Worm (Caenorhabditis elegans) whole organism, young adult: Measurements from ENCODE around the gene F58A6.1.

Experiments
- B0261.1 ChIP-seq: sonication (generic microtip); optimal IDR thresholded peaks from 2 replicates; lab custom pipeline; 2016; ENCODE audit warnings: mild to moderate bottlenecking, missing genetic modification characterization, moderate library complexity, missing compliant biosample characterization
- D2030.7 ChIP-seq: fragments of 200-800 bp; sonication (Bioruptor generic); IDR thresholded peaks from 2 replicates; pipeline ENCODE4 v1.3.6; 2022; ENCODE audit warnings: missing genetic modification reagents, missing genetic modification characterization, missing compliant biosample characterization
- F22D6.2 ChIP-seq: sonication (generic microtip); optimal IDR thresholded peaks from 2 replicates; lab custom pipeline; 2016; ENCODE audit warnings: mild to moderate bottlenecking, missing genetic modification characterization, missing compliant biosample characterization
- F39B2.1 ChIP-seq: fragments of 200-800 bp; sonication (Bioruptor generic); IDR thresholded peaks from 2 replicates; pipeline ENCODE4 v1.3.6; 2022; ENCODE audit warnings: missing genetic modification reagents, missing genetic modification characterization, missing compliant biosample characterization
- F52B5.7 ChIP-seq: sonication (generic microtip); optimal IDR thresholded peaks from 2 replicates; lab custom pipeline; 2016; ENCODE audit warnings: mild to moderate bottlenecking, missing genetic modification characterization, missing compliant biosample characterization
- F57C9.4 ChIP-seq: sonication (generic microtip); optimal IDR thresholded peaks from 2 replicates; lab custom pipeline; 2017; ENCODE audit warnings: mild to moderate bottlenecking, missing genetic modification characterization, missing compliant biosample characterization
- K11D2.4 ChIP-seq: fragments of 200-800 bp; sonication (Bioruptor generic); IDR thresholded peaks from 2 replicates; pipeline ENCODE4 v1.3.6; 2022; ENCODE audit warnings: missing genetic modification reagents, missing genetic modification characterization, missing compliant biosample characterization
- Y53G8AR.9 ChIP-seq: fragments of 200-800 bp; sonication (Bioruptor generic); conservative IDR thresholded peaks from 2 replicates; pipeline ENCODE4 v1.3.6; 2022; ENCODE audit warnings: missing genetic modification reagents, missing genetic modification characterization, missing compliant biosample characterization
- Y67H2A.10 ChIP-seq: fragments of 200-800 bp; sonication (Bioruptor generic); conservative IDR thresholded peaks from 2 replicates; pipeline ENCODE4 v1.3.6; 2022; ENCODE audit warnings: missing genetic modification reagents, missing genetic modification characterization, missing compliant biosample characterization
- ZK185.1 ChIP-seq: sonication (generic microtip); optimal IDR thresholded peaks from 2 replicates; lab custom pipeline; 2016; ENCODE audit warnings: mild to moderate bottlenecking, missing genetic modification characterization, missing compliant biosample characterization; ENCODE audit not compliant: poor library complexity, severe bottlenecking
- akir-1 ChIP-seq: fragments of 200-800 bp; sonication (Bioruptor generic); optimal IDR thresholded peaks from 2 replicates; lab custom pipeline; 2018; ENCODE audit warnings: mild to moderate bottlenecking, missing genetic modification characterization, moderate library complexity, missing compliant biosample characterization
- aptf-3 ChIP-seq: fragments of 200-800 bp; sonication (Bioruptor generic); IDR thresholded peaks from 2 replicates; pipeline ENCODE4 v1.3.6; 2022; ENCODE audit warnings: missing genetic modification characterization, missing compliant biosample characterization
- athp-1 ChIP-seq: sonication (generic microtip); optimal IDR thresholded peaks from 2 replicates; lab custom pipeline; 2017; ENCODE audit warnings: mild to moderate bottlenecking, missing genetic modification characterization, missing compliant biosample characterization
- attf-5 ChIP-seq: fragments of 200-800 bp; sonication (Bioruptor generic); optimal IDR thresholded peaks from 2 replicates; lab custom pipeline; 2018; ENCODE audit warnings: mild to moderate bottlenecking, missing genetic modification characterization, missing compliant biosample characterization
- attf-6 ChIP-seq: fragments of 200-800 bp; sonication (Bioruptor generic); IDR thresholded peaks from 2 replicates; pipeline ENCODE4 v1.3.6; 2022; ENCODE audit warnings: missing genetic modification reagents, missing genetic modification characterization, missing compliant biosample characterization
- cebp-1 ChIP-seq, 2 experiments: fragments of 200-800 bp in 1 of 2; sonication (Bioruptor generic) in 1 of 2; sonication (generic microtip) in 1 of 2; IDR thresholded peaks in 1 of 2; optimal IDR thresholded peaks in 1 of 2; 2 replicates each; pipeline versions ENCODE4 v1.3.6 to Lab custom; 2017 to 2022; ENCODE audit warnings: missing compliant biosample characterization in 2 of 2, missing genetic modification characterization in 2 of 2, mild to moderate bottlenecking in 1 of 2, missing genetic modification reagents in 1 of 2, moderate library complexity in 1 of 2
- cebp-2 ChIP-seq: fragments of 200-800 bp; sonication (Bioruptor generic); IDR thresholded peaks from 2 replicates; pipeline ENCODE4 v1.3.6; 2022; ENCODE audit warnings: missing genetic modification characterization, missing compliant biosample characterization
- ceh-27 ChIP-seq: fragments of 200-800 bp; sonication (Bioruptor generic); optimal IDR thresholded peaks from 2 replicates; lab custom pipeline; 2018; ENCODE audit warnings: mild to moderate bottlenecking, missing genetic modification characterization, moderate library complexity, missing compliant biosample characterization
- ceh-79 ChIP-seq: sonication (generic microtip); optimal IDR thresholded peaks from 2 replicates; lab custom pipeline; 2017; ENCODE audit warnings: mild to moderate bottlenecking, missing genetic modification characterization, missing compliant biosample characterization
- dox-1 ChIP-seq: fragments of 200-800 bp; sonication (Bioruptor generic); IDR thresholded peaks from 2 replicates; pipeline ENCODE4 v1.3.6; 2022; ENCODE audit warnings: missing genetic modification reagents, missing genetic modification characterization, missing compliant biosample characterization
- dpff-1 ChIP-seq: sonication (generic microtip); optimal IDR thresholded peaks from 2 replicates; lab custom pipeline; 2017; ENCODE audit warnings: mild to moderate bottlenecking, missing genetic modification characterization, missing compliant biosample characterization
- egl-18 ChIP-seq: fragments of 200-800 bp; sonication (Bioruptor generic); IDR thresholded peaks from 2 replicates; pipeline ENCODE4 v1.3.6; 2022; ENCODE audit warnings: missing genetic modification reagents, missing genetic modification characterization, missing compliant biosample characterization
- him-1 ChIP-seq: sonication (generic microtip); optimal IDR thresholded peaks from 2 replicates; lab custom pipeline; 2016; ENCODE audit warnings: missing genotype, missing genetic modification reagents, missing genetic modification characterization, missing compliant biosample characterization
- hmg-20 ChIP-seq: fragments of 200-800 bp; sonication (Bioruptor generic); IDR thresholded peaks from 2 replicates; pipeline ENCODE4 v1.3.6; 2022; ENCODE audit warnings: missing genetic modification reagents, missing genetic modification characterization, missing compliant biosample characterization
- hrde-1 ChIP-seq: sonication (generic microtip); optimal IDR thresholded peaks from 2 replicates; lab custom pipeline; 2016; ENCODE audit warnings: missing genetic modification characterization, mild to moderate bottlenecking, missing compliant biosample characterization, moderate library complexity, missing genotype, missing genetic modification reagents, borderline replicate concordance
- hsf-1 ChIP-seq: fragments of 200-800 bp; sonication (Bioruptor generic); IDR thresholded peaks from 2 replicates; pipeline ENCODE4 v1.3.6; 2022; ENCODE audit warnings: missing genetic modification reagents, missing genetic modification characterization, missing compliant biosample characterization
- let-526 ChIP-seq: fragments of 200-800 bp; sonication (Bioruptor generic); IDR thresholded peaks from 2 replicates; pipeline ENCODE4 v1.3.6; 2022; ENCODE audit warnings: missing genetic modification reagents, missing genetic modification characterization, missing compliant biosample characterization
- lin-35 ChIP-seq, 3 experiments: fragments of 150-350 bp in 2 of 3; sonication (generic microtip) in 1 of 3; optimal IDR thresholded peaks; 2 replicates each; lab custom pipeline; 2014 to 2018; ENCODE audit warnings: missing biosample characterization in 3 of 3, missing genetic modification characterization in 3 of 3, missing genetic modification reagents in 3 of 3
- lsy-27 ChIP-seq: sonication (generic microtip); optimal IDR thresholded peaks from 2 replicates; lab custom pipeline; 2017; ENCODE audit warnings: missing genetic modification characterization, mild to moderate bottlenecking, missing compliant biosample characterization, antibody characterized with exemption, missing genotype, borderline replicate concordance; ENCODE audit not compliant: insufficient read depth
- madf-10 ChIP-seq: sonication (generic microtip); optimal IDR thresholded peaks from 2 replicates; lab custom pipeline; 2016; ENCODE audit warnings: mild to moderate bottlenecking, missing genetic modification characterization, missing compliant biosample characterization
- madf-3 ChIP-seq: fragments of 200-800 bp; sonication (Bioruptor generic); IDR thresholded peaks from 2 replicates; pipeline ENCODE4 v1.3.6; 2022; ENCODE audit warnings: missing genetic modification reagents, missing genetic modification characterization, missing compliant biosample characterization
- mel-28 ChIP-seq: sonication (generic microtip); optimal IDR thresholded peaks from 2 replicates; lab custom pipeline; 2016; ENCODE audit warnings: borderline replicate concordance, mild to moderate bottlenecking, missing genetic modification characterization, missing compliant biosample characterization
- nfya-2 ChIP-seq: fragments of 200-800 bp; sonication (Bioruptor generic); IDR thresholded peaks from 2 replicates; pipeline ENCODE4 v1.3.6; 2022; ENCODE audit warnings: missing genetic modification reagents, missing genetic modification characterization, missing compliant biosample characterization
- pbrm-1 ChIP-seq: fragments of 200-800 bp; sonication (Bioruptor generic); IDR thresholded peaks from 2 replicates; pipeline ENCODE4 v1.3.6; 2022; ENCODE audit warnings: missing genetic modification reagents, missing genetic modification characterization, missing compliant biosample characterization
- rcor-1 ChIP-seq: fragments of 200-800 bp; sonication (Bioruptor generic); IDR thresholded peaks from 2 replicates; pipeline ENCODE4 v1.3.6; 2022; ENCODE audit warnings: missing genetic modification reagents, missing genetic modification characterization, missing compliant biosample characterization
- repo-1 ChIP-seq: sonication (generic microtip); optimal IDR thresholded peaks from 2 replicates; lab custom pipeline; 2017; ENCODE audit warnings: mild to moderate bottlenecking, missing genetic modification characterization, missing compliant biosample characterization
- rpc-1 ChIP-seq, 2 experiments: fragments of 150-350 bp in 1 of 2; sonication (generic microtip) in 1 of 2; optimal IDR thresholded peaks; 2 replicates each; lab custom pipeline; 2014 to 2018; ENCODE audit warnings: missing biosample characterization in 1 of 2, missing genetic modification characterization in 1 of 2, missing genetic modification reagents in 1 of 2, missing genotype in 1 of 2
- snpc-1.3 ChIP-seq: sonication (generic microtip); optimal IDR thresholded peaks from 2 replicates; lab custom pipeline; 2017; ENCODE audit warnings: missing genetic modification characterization, mild to moderate bottlenecking, missing compliant biosample characterization, antibody characterized with exemption, moderate library complexity, missing genotype, missing genetic modification reagents; ENCODE audit not compliant: insufficient read depth
- somi-1 ChIP-seq: fragments of 200-800 bp; sonication (Bioruptor generic); optimal IDR thresholded peaks from 2 replicates; lab custom pipeline; 2018; ENCODE audit warnings: mild to moderate bottlenecking, missing genetic modification characterization, missing compliant biosample characterization
- tbp1 ChIP-seq: fragments of 200-800 bp; sonication (Bioruptor generic); optimal IDR thresholded peaks from 2 replicates; lab custom pipeline; 2018; ENCODE audit warnings: mild to moderate bottlenecking, missing genetic modification characterization, missing compliant biosample characterization
- tbx-9 ChIP-seq: sonication (generic microtip); optimal IDR thresholded peaks from 2 replicates; lab custom pipeline; 2016; ENCODE audit warnings: borderline replicate concordance, missing genetic modification characterization, inconsistent platforms, missing compliant biosample characterization
- zim-3 ChIP-seq: sonication (generic microtip); optimal IDR thresholded peaks from 2 replicates; lab custom pipeline; 2017; ENCODE audit warnings: mild to moderate bottlenecking, missing genetic modification characterization, moderate library complexity, missing compliant biosample characterization
- ztf-18 ChIP-seq: sonication (generic microtip); optimal IDR thresholded peaks from 2 replicates; lab custom pipeline; 2016; ENCODE audit warnings: missing genotype, mild to moderate bottlenecking, missing genetic modification characterization, missing compliant biosample characterization
- ztf-25 ChIP-seq: fragments of 200-800 bp; sonication (Bioruptor generic); IDR thresholded peaks from 2 replicates; pipeline ENCODE4 v1.3.6; 2022; ENCODE audit warnings: missing genetic modification reagents, missing genetic modification characterization, missing compliant biosample characterization
- ztf-3 ChIP-seq: fragments of 200-800 bp; sonication (Bioruptor generic); optimal IDR thresholded peaks from 2 replicates; lab custom pipeline; 2018; ENCODE audit warnings: mild to moderate bottlenecking, missing genetic modification characterization, missing compliant biosample characterization
- ztf-6 ChIP-seq: fragments of 200-800 bp; sonication (Bioruptor generic); IDR thresholded peaks from 2 replicates; pipeline ENCODE4 v1.3.6; 2022; ENCODE audit warnings: missing genetic modification reagents, missing genetic modification characterization, missing compliant biosample characterization

The F58A6.1 gene

DNA sequence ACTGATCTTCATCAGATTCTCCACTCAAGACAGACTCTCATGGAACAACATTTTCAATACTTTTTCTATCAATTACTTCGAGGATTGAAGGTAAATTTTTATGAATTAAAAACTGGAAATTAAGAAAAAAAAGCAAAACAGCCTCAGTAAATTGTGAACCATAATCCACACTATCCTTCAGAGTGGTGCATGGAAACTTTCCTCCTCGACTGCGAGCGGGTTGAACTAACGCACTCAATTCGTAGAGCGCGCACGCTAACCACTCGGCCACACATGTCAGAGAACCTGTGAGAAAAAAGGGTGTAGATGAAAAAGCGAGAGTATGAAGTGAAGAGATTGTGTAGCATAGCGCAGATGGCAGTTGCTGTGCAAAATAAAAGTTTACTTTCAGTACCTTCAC, 37.7 kb upstream of the F58A6.1 start (continued):
- peak; percentile 79 for TF ChIP-seq repo-1 (tag; lab: Kevin White, UChicago)
- TF ChIP-seq K11D2.4: peak; percentile 62
- 0 out of 2 replicates have a peak, but pooled peaks have one; percentile 8 for TF ChIP-seq Y67H2A.10 (GFP tag; lab: Robert Waterston, UW)
- peak; percentile 99 for TF ChIP-seq rpc-1 (optimal IDR thresholded peaks at IDR 0.05; lab: Kevin White, UChicago)
- peak; percentile 100 for TF ChIP-seq rpc-1 (tag; optimal IDR thresholded peaks at IDR 0.05; lab: Kevin White, UChicago)
- TF ChIP-seq F39B2.1: no peak
- peak; percentile 85 for TF ChIP-seq pbrm-1
- peak; percentile 83 for TF ChIP-seq akir-1 (GFP tag; lab: Kevin White, UChicago)
- peak; percentile 61 for TF ChIP-seq Y53G8AR.9 (GFP tag; lab: Robert Waterston, UW)
- peak; percentile 29 for TF ChIP-seq mel-28
- no peak for TF ChIP-seq nfya-2 (GFP tag; lab: Robert Waterston, UW)
- TF ChIP-seq ztf-3 (GFP tag; lab: Kevin White, UChicago): no peak
- peak; percentile 28 for TF ChIP-seq dpff-1 (tag; lab: Kevin White, UChicago)
- peak; percentile 92 for TF ChIP-seq ztf-25 (GFP tag; lab: Robert Waterston, UW)
- TF ChIP-seq madf-3 (GFP tag; lab: Robert Waterston, UW): peak; percentile 81; the same call in 1 of the 2 replicates
- TF ChIP-seq tbx-9 (tag; lab: Kevin White, UChicago): peak; percentile 79
- TF ChIP-seq ZK185.1 (tag; lab: Kevin White, UChicago): peak; percentile 94
- 0 out of 2 replicates have a peak, but pooled peaks have one; percentile 58 for TF ChIP-seq aptf-3 (GFP tag; lab: Robert Waterston, UW)
- peak; percentile 87 for TF ChIP-seq somi-1 (GFP tag; lab: Kevin White, UChicago)
- TF ChIP-seq zim-3 (tag; lab: Kevin White, UChicago): peak; percentile 93
- peak; percentile 83 for TF ChIP-seq madf-10 (tag; lab: Kevin White, UChicago)
- peak; percentile 81 for TF ChIP-seq ztf-18 (tag; lab: Kevin White, UChicago)
- peak; percentile 70 for TF ChIP-seq ceh-79 (tag; lab: Kevin White, UChicago)
- TF ChIP-seq egl-18 (GFP tag; lab: Robert Waterston, UW): 0 out of 2 replicates have a peak, but pooled peaks have one; percentile 57
- peak; percentile 71 for TF ChIP-seq attf-6 (GFP tag; lab: Robert Waterston, UW)
- peak; percentile 90 for TF ChIP-seq athp-1 (tag; lab: Kevin White, UChicago)
- peak; percentile 98 for TF ChIP-seq tbp1 (GFP tag; lab: Kevin White, UChicago)
- TF ChIP-seq F52B5.7 (tag; lab: Kevin White, UChicago): peak; percentile 82
- TF ChIP-seq hmg-20 (GFP tag; lab: Robert Waterston, UW): peak; percentile 64
- TF ChIP-seq lsy-27 (tag; lab: Kevin White, UChicago): peak; percentile 60
- peak; percentile 97 for TF ChIP-seq B0261.1 (tag; lab: Kevin White, UChicago)
- peak; percentile 80 for TF ChIP-seq D2030.7
- peak; percentile 82 for TF ChIP-seq F57C9.4
- TF ChIP-seq hrde-1 (tag; lab: Kevin White, UChicago): peak; percentile 90
- TF ChIP-seq dox-1: peak; percentile 90; the same call in 1 of the 2 replicates
- peak; percentile 94; the same call in 1 of the 2 replicates for TF ChIP-seq cebp-2
- TF ChIP-seq him-1 (tag; lab: Kevin White, UChicago): peak; percentile 98
- peak; percentile 70 for TF ChIP-seq let-526 (GFP tag; lab: Robert Waterston, UW)
- TF ChIP-seq hsf-1 (GFP tag; lab: Robert Waterston, UW): peak; percentile 54; the same call in 1 of the 2 replicates
- peak; percentile 82 for TF ChIP-seq rcor-1 (GFP tag; lab: Robert Waterston, UW)
- TF ChIP-seq snpc-1.3 (tag; lab: Kevin White, UChicago): peak; percentile 89
- TF ChIP-seq cebp-1 (GFP tag; IDR thresholded peaks at IDR 0.05; lab: Robert Waterston, UW): no peak
- no peak for TF ChIP-seq cebp-1 (tag; optimal IDR thresholded peaks at IDR 0.05; lab: Kevin White, UChicago)
- TF ChIP-seq ztf-6 (GFP tag; lab: Robert Waterston, UW): 0 out of 2 replicates have a peak, but pooled peaks have one; percentile 51
- TF ChIP-seq F22D6.2 (tag; lab: Kevin White, UChicago): peak; percentile 54
- peak; percentile 77 for TF ChIP-seq attf-5 (GFP tag; lab: Kevin White, UChicago)
- peak; percentile 91 for TF ChIP-seq ceh-27 (GFP tag; lab: Kevin White, UChicago)
- TF ChIP-seq lin-35 (GFP tag; optimal IDR thresholded peaks at IDR 0.05; lab: Kevin White, UChicago): no peak
